Worm (Caenorhabditis elegans) whole organism, young adult: ENCODE data around the gene cids-1.

Experiments
- B0035.1 ChIP-seq: sonication (generic microtip); optimal IDR thresholded peaks from 2 replicates; lab custom pipeline; 2016; ENCODE audit warnings: missing genetic modification characterization, mild to moderate bottlenecking, missing compliant biosample characterization, missing genotype, missing genetic modification reagents
- F37B4.10 ChIP-seq: fragments of 200-800 bp; sonication (Bioruptor generic); IDR thresholded peaks from 2 replicates; pipeline ENCODE4 v1.3.6; 2022; ENCODE audit warnings: missing genetic modification characterization, missing compliant biosample characterization
- F55B11.4 ChIP-seq: sonication (generic microtip); optimal IDR thresholded peaks from 2 replicates; lab custom pipeline; 2016; ENCODE audit warnings: missing compliant biosample characterization, missing genetic modification characterization, borderline replicate concordance; ENCODE audit not compliant: insufficient read depth
- F57A8.1 ChIP-seq: fragments of 200-800 bp; sonication (Bioruptor generic); optimal IDR thresholded peaks from 2 replicates; lab custom pipeline; 2018; ENCODE audit warnings: mild to moderate bottlenecking, missing genetic modification characterization, moderate library complexity, missing compliant biosample characterization
- F57C9.4 ChIP-seq: sonication (generic microtip); optimal IDR thresholded peaks from 2 replicates; lab custom pipeline; 2017; ENCODE audit warnings: mild to moderate bottlenecking, missing genetic modification characterization, missing compliant biosample characterization
- K11D2.4 ChIP-seq: fragments of 200-800 bp; sonication (Bioruptor generic); IDR thresholded peaks from 2 replicates; pipeline ENCODE4 v1.3.6; 2022; ENCODE audit warnings: missing genetic modification reagents, missing genetic modification characterization, missing compliant biosample characterization
- Y53G8AR.9 ChIP-seq: fragments of 200-800 bp; sonication (Bioruptor generic); conservative IDR thresholded peaks from 2 replicates; pipeline ENCODE4 v1.3.6; 2022; ENCODE audit warnings: missing genetic modification reagents, missing genetic modification characterization, missing compliant biosample characterization
- Y56A3A.18 ChIP-seq: fragments of 200-800 bp; sonication (Bioruptor generic); IDR thresholded peaks from 2 replicates; pipeline ENCODE4 v1.3.6; 2022; ENCODE audit warnings: missing genetic modification reagents, missing genetic modification characterization, missing compliant biosample characterization
- ZK185.1 ChIP-seq: sonication (generic microtip); optimal IDR thresholded peaks from 2 replicates; lab custom pipeline; 2016; ENCODE audit warnings: mild to moderate bottlenecking, missing genetic modification characterization, missing compliant biosample characterization; ENCODE audit not compliant: poor library complexity, severe bottlenecking
- aptf-3 ChIP-seq: fragments of 200-800 bp; sonication (Bioruptor generic); IDR thresholded peaks from 2 replicates; pipeline ENCODE4 v1.3.6; 2022; ENCODE audit warnings: missing genetic modification characterization, missing compliant biosample characterization
- attf-3 ChIP-seq: fragments of 200-800 bp; sonication (Bioruptor generic); conservative IDR thresholded peaks from 2 replicates; pipeline ENCODE4 v1.3.6; 2022; ENCODE audit warnings: missing genetic modification reagents, missing genetic modification characterization, missing compliant biosample characterization
- attf-5 ChIP-seq: fragments of 200-800 bp; sonication (Bioruptor generic); optimal IDR thresholded peaks from 2 replicates; lab custom pipeline; 2018; ENCODE audit warnings: mild to moderate bottlenecking, missing genetic modification characterization, missing compliant biosample characterization
- bed-1 ChIP-seq: fragments of 200-800 bp; sonication (Bioruptor generic); IDR thresholded peaks from 2 replicates; pipeline ENCODE4 v1.3.6; 2022; ENCODE audit warnings: missing genetic modification reagents, missing genetic modification characterization, missing compliant biosample characterization
- ceh-100 ChIP-seq: fragments of 200-800 bp; sonication (Bioruptor generic); IDR thresholded peaks from 2 replicates; pipeline ENCODE4 v1.3.6; 2022; ENCODE audit warnings: missing genetic modification reagents, missing genetic modification characterization, missing compliant biosample characterization
- ceh-58 ChIP-seq: fragments of 200-800 bp; sonication (Bioruptor generic); IDR thresholded peaks from 2 replicates; pipeline ENCODE4 v1.3.6; 2022; ENCODE audit warnings: missing genetic modification characterization, missing compliant biosample characterization
- chd-7 ChIP-seq: sonication (generic microtip); optimal IDR thresholded peaks from 2 replicates; lab custom pipeline; 2016; ENCODE audit warnings: mild to moderate bottlenecking, missing genetic modification characterization, moderate library complexity, missing compliant biosample characterization
- efl-1 ChIP-seq: fragments of 150-350 bp; optimal IDR thresholded peaks from 2 replicates; lab custom pipeline; 2014; ENCODE audit warnings: missing biosample characterization, missing genetic modification reagents, missing genetic modification characterization
- gei-17 ChIP-seq: fragments of 200-800 bp; sonication (Bioruptor generic); optimal IDR thresholded peaks from 2 replicates; lab custom pipeline; 2018; ENCODE audit warnings: mild to moderate bottlenecking, missing genetic modification characterization, missing compliant biosample characterization
- him-1 ChIP-seq: sonication (generic microtip); optimal IDR thresholded peaks from 2 replicates; lab custom pipeline; 2016; ENCODE audit warnings: missing genotype, missing genetic modification reagents, missing genetic modification characterization, missing compliant biosample characterization
- hmg-20 ChIP-seq: fragments of 200-800 bp; sonication (Bioruptor generic); IDR thresholded peaks from 2 replicates; pipeline ENCODE4 v1.3.6; 2022; ENCODE audit warnings: missing genetic modification reagents, missing genetic modification characterization, missing compliant biosample characterization
- hrde-1 ChIP-seq: sonication (generic microtip); optimal IDR thresholded peaks from 2 replicates; lab custom pipeline; 2016; ENCODE audit warnings: missing genetic modification characterization, mild to moderate bottlenecking, missing compliant biosample characterization, moderate library complexity, missing genotype, missing genetic modification reagents, borderline replicate concordance
- let-526 ChIP-seq: fragments of 200-800 bp; sonication (Bioruptor generic); IDR thresholded peaks from 2 replicates; pipeline ENCODE4 v1.3.6; 2022; ENCODE audit warnings: missing genetic modification reagents, missing genetic modification characterization, missing compliant biosample characterization
- lin-35 ChIP-seq, 3 experiments: fragments of 150-350 bp in 2 of 3; sonication (generic microtip) in 1 of 3; optimal IDR thresholded peaks; 2 replicates each; lab custom pipeline; 2014 to 2018; ENCODE audit warnings: missing biosample characterization in 3 of 3, missing genetic modification characterization in 3 of 3, missing genetic modification reagents in 3 of 3
- madf-8 ChIP-seq: fragments of 200-800 bp; sonication (Bioruptor generic); conservative IDR thresholded peaks from 2 replicates; pipeline ENCODE4 v1.3.6; 2022; ENCODE audit warnings: missing genetic modification reagents, missing genetic modification characterization, missing compliant biosample characterization
- mcd-1 ChIP-seq: fragments of 200-800 bp; sonication (Bioruptor generic); IDR thresholded peaks from 2 replicates; pipeline ENCODE4 v1.3.6; 2022; ENCODE audit warnings: missing genetic modification reagents, missing genetic modification characterization, missing compliant biosample characterization
- nfya-1 ChIP-seq: sonication (generic microtip); optimal IDR thresholded peaks from 2 replicates; lab custom pipeline; 2017; ENCODE audit warnings: antibody characterized with exemption, missing compliant biosample characterization, missing genetic modification characterization, borderline replicate concordance; ENCODE audit not compliant: insufficient read depth
- nfyb-1 ChIP-seq: fragments of 200-800 bp; sonication (Bioruptor generic); IDR thresholded peaks from 2 replicates; pipeline ENCODE4 v1.3.6; 2022; ENCODE audit warnings: missing genetic modification reagents, missing genetic modification characterization, missing compliant biosample characterization
- nhr-80 ChIP-seq: sonication (generic microtip); optimal IDR thresholded peaks from 2 replicates; lab custom pipeline; 2016; ENCODE audit warnings: missing genetic modification characterization, missing compliant biosample characterization
- pha-4 ChIP-seq: fragments of 150-350 bp; sonication (generic microtip); optimal IDR thresholded peaks from 2 replicates; lab custom pipeline; 2014; ENCODE audit warnings: missing biosample characterization, missing genetic modification reagents, missing genetic modification characterization
- sdz-38 ChIP-seq: sonication (generic microtip); optimal IDR thresholded peaks from 2 replicates; lab custom pipeline; 2016; ENCODE audit warnings: missing genotype, missing genetic modification characterization, missing compliant biosample characterization
- snpc-1.1 ChIP-seq: sonication (generic microtip); optimal IDR thresholded peaks from 2 replicates; lab custom pipeline; 2017; ENCODE audit warnings: missing genetic modification characterization, mild to moderate bottlenecking, missing compliant biosample characterization, antibody characterized with exemption, moderate library complexity, missing genotype, missing genetic modification reagents; ENCODE audit not compliant: insufficient read depth
- unc-130 ChIP-seq: sonication (generic microtip); optimal IDR thresholded peaks from 2 replicates; lab custom pipeline; 2016; ENCODE audit warnings: missing genetic modification reagents, missing genetic modification characterization, missing compliant biosample characterization
- unc-62 ChIP-seq: fragments of 150-350 bp; optimal IDR thresholded peaks from 2 replicates; lab custom pipeline; 2014; ENCODE audit warnings: missing biosample characterization, missing genetic modification reagents, missing genetic modification characterization
- ztf-6 ChIP-seq: fragments of 200-800 bp; sonication (Bioruptor generic); IDR thresholded peaks from 2 replicates; pipeline ENCODE4 v1.3.6; 2022; ENCODE audit warnings: missing genetic modification reagents, missing genetic modification characterization, missing compliant biosample characterization

Gene cids-1

DNA sequence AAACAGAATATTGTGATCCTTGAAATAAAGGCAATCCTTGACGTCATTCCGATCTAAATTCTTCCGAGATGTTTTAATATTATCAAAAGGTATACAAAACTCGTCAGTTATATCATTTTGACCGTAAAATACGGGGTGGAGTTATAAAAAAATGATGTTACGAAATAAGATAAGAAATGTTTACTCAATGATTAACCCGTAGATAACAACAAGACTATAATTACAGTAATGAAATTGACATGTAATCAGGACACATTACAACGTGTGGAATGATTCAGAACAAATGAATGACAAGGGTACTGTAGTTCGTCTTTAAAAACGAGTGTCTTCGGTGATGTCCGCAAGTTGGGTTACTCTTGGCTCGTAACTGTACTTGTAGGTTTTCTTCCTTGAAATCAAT is 6.4 kb upstream of the cids-1 start, which contains the start of gene tsp-2 (continued):
- no peak for TF ChIP-seq nfyb-1 (GFP tag; lab: Robert Waterston, UW)
- TF ChIP-seq unc-130 (GFP tag; lab: Kevin White, UChicago), result no peak
- no peak for TF ChIP-seq ceh-58
- TF ChIP-seq gei-17 (GFP tag; lab: Kevin White, UChicago), result no peak

- no peak for TF ChIP-seq snpc-1.1 (tag; lab: Kevin White, UChicago)
- no peak for TF ChIP-seq bed-1 (GFP tag; lab: Robert Waterston, UW)
- no peak for TF ChIP-seq F57A8.1 (GFP tag; lab: Kevin White, UChicago)
- TF ChIP-seq madf-8, result no peak
- TF ChIP-seq lin-35 (GFP tag; optimal IDR thresholded peaks at IDR 0.05; lab: Kevin White, UChicago), result no peak
- TF ChIP-seq him-1 (tag; lab: Kevin White, UChicago), result no peak
- no peak for TF ChIP-seq F57C9.4 (tag; lab: Kevin White, UChicago)
- TF ChIP-seq chd-7, result no peak
- no peak for TF ChIP-seq Y53G8AR.9 (GFP tag; lab: Robert Waterston, UW)
- no peak for TF ChIP-seq sdz-38 (tag; lab: Kevin White, UChicago)
- no peak for TF ChIP-seq attf-3 (GFP tag; lab: Robert Waterston, UW)
- TF ChIP-seq nfya-1 (tag; lab: Kevin White, UChicago), result no peak
- TF ChIP-seq attf-5 (GFP tag; lab: Kevin White, UChicago), result no peak
- TF ChIP-seq mcd-1, result no peak
- no peak for TF ChIP-seq unc-62 (GFP tag; lab: Kevin White, UChicago)
- no peak for TF ChIP-seq hmg-20
- no peak for TF ChIP-seq Y56A3A.18
- no peak for TF ChIP-seq efl-1
- TF ChIP-seq, all 124 proteins: peak for 0
These were observed 4.9 kb upstream of the cids-1 start, which contains the start of gene tsp-1 for ce11 chrIII:8239325-8239724. Gene tsp-1, minus strand, starts transcription at chrIII:8239423.

DNA sequence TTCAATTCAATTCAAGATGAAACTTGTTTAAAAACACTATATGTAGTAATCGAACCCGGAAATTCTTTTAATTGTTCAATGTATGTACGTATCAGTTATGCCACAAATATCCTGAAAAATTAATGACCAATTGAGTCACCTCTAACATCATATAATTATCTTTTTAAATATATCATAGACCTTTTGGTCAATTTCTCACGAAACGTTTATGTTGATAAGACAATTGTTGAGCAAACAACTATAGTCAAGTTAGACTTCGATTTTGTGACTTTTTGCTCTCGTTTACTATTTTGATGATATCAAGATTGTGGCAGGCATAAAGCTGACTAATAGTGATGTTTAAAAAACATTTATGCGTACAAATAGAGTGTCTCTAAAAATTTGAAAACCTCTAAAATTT is 4.0 kb upstream of the cids-1 start:
- TF ChIP-seq nhr-80 (peak; percentile 28), mcd-1 (no peak)

DNA sequence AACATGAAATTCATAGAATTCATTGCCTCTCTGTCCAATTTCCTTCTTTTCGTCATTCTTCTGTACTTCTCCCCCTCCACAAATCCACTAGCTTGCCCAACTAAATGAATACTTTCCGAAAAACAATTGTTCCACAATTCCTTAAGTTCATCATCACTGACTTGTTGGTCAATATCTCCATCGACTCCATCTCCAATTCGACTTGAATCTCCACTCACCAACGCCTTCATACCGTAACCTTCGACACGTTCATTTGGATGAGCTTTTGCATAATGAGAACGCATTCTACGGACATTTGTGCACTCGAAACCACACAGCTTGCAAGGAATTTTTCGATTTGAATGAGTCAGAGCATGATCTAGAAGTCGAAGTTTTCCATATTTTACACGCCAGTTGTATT is 3.3 kb upstream of the cids-1 start:
- no peak for TF ChIP-seq K11D2.4
- TF ChIP-seq mcd-1, result no peak
- TF ChIP-seq chd-7, result no peak
- no peak for TF ChIP-seq ceh-100 (GFP tag; lab: Robert Waterston, UW)
- no peak for TF ChIP-seq F55B11.4
- TF ChIP-seq ztf-6 (GFP tag; lab: Robert Waterston, UW), result no peak
- no peak for TF ChIP-seq F37B4.10 (GFP tag; lab: Robert Waterston, UW)
- TF ChIP-seq B0035.1 (tag; lab: Kevin White, UChicago), result no peak
- TF ChIP-seq aptf-3 (GFP tag; lab: Robert Waterston, UW), result no peak
- TF ChIP-seq ZK185.1 (tag; lab: Kevin White, UChicago), result no peak
- TF ChIP-seq let-526, result no peak
- TF ChIP-seq hrde-1 (tag; lab: Kevin White, UChicago), result no peak
- TF ChIP-seq nhr-80, result no peak
- TF ChIP-seq pha-4 (tag; lab: Kevin White, UChicago), result no peak
